Worm (Caenorhabditis elegans): Measurements from ENCODE around the gene psmd-9.

- TF ChIP-seq tbx-9 (tag; optimal IDR thresholded peaks at IDR 0.05; ENCODE audit: borderline replicate concordance) = no peak
- no peak for TF ChIP-seq F57C9.4 (tag; optimal IDR thresholded peaks at IDR 0.05)
- TF ChIP-seq cebp-2 (GFP tag; IDR thresholded peaks at IDR 0.05) = no peak
- no peak for TF ChIP-seq hrde-1 (tag; optimal IDR thresholded peaks at IDR 0.05; ENCODE audit: borderline replicate concordance)
- TF ChIP-seq Y53G8AR.9 (GFP tag; conservative IDR thresholded peaks at IDR 0.05) = no peak
- no peak for TF ChIP-seq rpc-1 (optimal IDR thresholded peaks at IDR 0.05)
- no peak for TF ChIP-seq rpc-1 (tag; optimal IDR thresholded peaks at IDR 0.05)
- TF ChIP-seq somi-1 (GFP tag; optimal IDR thresholded peaks at IDR 0.05) = no peak
- TF ChIP-seq sea-2 (GFP tag; IDR thresholded peaks at IDR 0.05) = no peak
These were observed 24.0 kb upstream of the psmd-9 start for ce11 chrII:6877881-6878280.

All from whole organism, young adult.